Worm (Caenorhabditis elegans): ENCODE results near the gene igcm-4.

DNA sequence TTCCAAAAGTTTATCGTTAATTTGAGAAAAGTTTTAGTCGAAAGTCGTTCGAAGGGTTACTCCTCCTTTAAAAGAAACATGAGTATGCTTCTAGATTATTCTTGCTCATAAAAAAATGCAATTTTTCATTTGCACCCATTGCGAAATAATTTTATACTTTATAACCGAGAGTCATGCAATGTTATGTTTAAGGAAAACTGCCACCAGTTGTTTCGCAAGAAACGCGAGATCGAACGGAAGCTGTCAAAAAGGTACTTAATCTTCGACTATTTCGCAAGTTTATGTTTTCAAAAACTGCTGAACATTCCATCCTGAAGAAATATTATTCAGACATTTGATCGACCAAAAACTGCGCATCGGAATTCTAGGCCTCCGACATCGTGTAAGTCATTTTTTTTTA, 32.2 kb downstream of the igcm-4 start:
- TF ChIP-seq flt-1 (GFP tag; IDR thresholded peaks at IDR 0.05) (no peak), T22C8.4 (GFP tag; IDR thresholded peaks at IDR 0.05) (no peak), tab-1 (GFP tag; IDR thresholded peaks at IDR 0.05) (no peak), cog-1 (tag; optimal IDR thresholded peaks at IDR 0.05) (no peak), med-1 (GFP tag; optimal IDR thresholded peaks at IDR 0.05; ENCODE audit: insufficient read depth) (no peak), klf-2 (GFP tag; conservative IDR thresholded peaks at IDR 0.05) (no peak), ztf-23 (GFP tag; IDR thresholded peaks at IDR 0.05) (no peak), ztf-29 (GFP tag; IDR thresholded peaks at IDR 0.05) (no peak)
